Worm (Caenorhabditis elegans): Measurements from ENCODE around the gene ech-1.1.

- TF ChIP-seq him-1 (tag; optimal IDR thresholded peaks at IDR 0.05) (no peak), dao-5 (tag; optimal IDR thresholded peaks at IDR 0.05) (no peak)
These were observed 21.9 kb downstream of the ech-1.1 start, which contains the start of gene clec-228 for ce11 chrV:15339363-15339762.

All from whole organism, L4/young adult.